Fruit fly (Drosophila melanogaster) whole organism: ENCODE measurements around the gene CG17721.

ENCODE experiments used
- CG8478 ChIP-seq: fragments of >200 bp; optimal IDR thresholded peaks from 2 replicates; lab custom pipeline; 2018; ENCODE audit warnings: inconsistent platforms
- Dll ChIP-seq: fragments of >200 bp; optimal IDR thresholded peaks from 2 replicates; lab custom pipeline; 2017
- pan ChIP-seq: fragments of >200 bp; optimal IDR thresholded peaks from 2 replicates; lab custom pipeline; 2017
- psq ChIP-seq: fragments of >200 bp; optimal IDR thresholded peaks from 2 replicates; lab custom pipeline; 2017
- usp ChIP-seq: fragments of >200 bp; optimal IDR thresholded peaks from 2 replicates; lab custom pipeline; 2017; ENCODE audit warnings: missing biosample characterization, missing genetic modification characterization, mixed read lengths

DNA sequence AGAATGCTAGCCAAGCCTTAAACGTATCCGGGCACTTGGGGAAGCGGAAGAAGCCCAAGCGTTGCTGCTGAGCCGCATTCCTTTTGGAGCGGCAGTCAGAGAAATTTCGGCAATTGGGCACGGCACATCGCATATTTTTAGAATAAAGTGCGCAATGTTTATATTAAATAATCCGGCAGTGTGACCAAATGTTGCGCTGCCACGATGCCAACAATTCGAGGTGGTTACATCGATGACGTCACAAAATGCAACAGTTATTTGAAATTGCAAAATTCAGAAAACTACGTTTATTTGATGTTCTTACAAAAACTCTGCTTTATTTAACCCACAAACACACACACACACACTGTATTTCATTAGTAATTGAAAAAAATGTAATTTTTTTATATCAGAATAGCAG is 15.1 kb upstream of the CG17721 start, which contains the start of gene CG6689:
- TF ChIP-seq CG8478 (no peak), usp (GFP tag; lab: Kevin White, UChicago) (no peak), psq (lab: Kevin White, UChicago) (no peak), pan (no peak), Dll (no peak)
